Worm (Caenorhabditis elegans) whole organism, L3 larva: ENCODE results near the gene fbxc-21.

Experiments
- R02D3.7 ChIP-seq: fragments of 150-350 bp; optimal IDR thresholded peaks from 2 replicates; lab custom pipeline; 2014; ENCODE audit warnings: missing biosample characterization, missing genetic modification characterization
- ZK546.5 ChIP-seq: sonication (generic microtip); optimal IDR thresholded peaks from 2 replicates; lab custom pipeline; 2017; ENCODE audit warnings: missing biosample characterization, missing genetic modification characterization
- elt-1 ChIP-seq: fragments of 150-350 bp; optimal IDR thresholded peaks from 2 replicates; lab custom pipeline; 2014; ENCODE audit warnings: missing biosample characterization, missing genetic modification characterization
- fkh-10 ChIP-seq: sonication (generic microtip); optimal IDR thresholded peaks from 2 replicates; lab custom pipeline; 2017; ENCODE audit warnings: missing biosample characterization, missing genetic modification reagents, missing genetic modification characterization
- jun-1 ChIP-seq: fragments of 150-350 bp; optimal IDR thresholded peaks from 2 replicates; lab custom pipeline; 2014; ENCODE audit warnings: missing biosample characterization, missing genetic modification reagents, missing genetic modification characterization
- nhr-67 ChIP-seq: fragments of 150-350 bp; optimal IDR thresholded peaks from 2 replicates; lab custom pipeline; 2014; ENCODE audit warnings: missing biosample characterization, missing genetic modification characterization
- nhr-76 ChIP-seq: fragments of 150-350 bp; sonication (generic microtip); optimal IDR thresholded peaks from 5 replicates; lab custom pipeline; 2014; ENCODE audit warnings: missing biosample characterization, missing genetic modification characterization
- nhr-77 ChIP-seq: fragments of 150-350 bp; optimal IDR thresholded peaks from 2 replicates; lab custom pipeline; 2014; ENCODE audit warnings: missing biosample characterization, missing genetic modification characterization
- pha-4 ChIP-seq: fragments of 150-350 bp; optimal IDR thresholded peaks from 2 replicates; lab custom pipeline; 2014; ENCODE audit warnings: missing biosample characterization, missing genetic modification reagents, missing genetic modification characterization
- skn-1 ChIP-seq: fragments of 150-350 bp; optimal IDR thresholded peaks from 2 replicates; lab custom pipeline; 2014; ENCODE audit warnings: missing biosample characterization, missing genetic modification characterization
- ztf-11 ChIP-seq: fragments of 150-350 bp; optimal IDR thresholded peaks from 2 replicates; lab custom pipeline; 2014; ENCODE audit warnings: missing biosample characterization, missing genetic modification characterization

DNA sequence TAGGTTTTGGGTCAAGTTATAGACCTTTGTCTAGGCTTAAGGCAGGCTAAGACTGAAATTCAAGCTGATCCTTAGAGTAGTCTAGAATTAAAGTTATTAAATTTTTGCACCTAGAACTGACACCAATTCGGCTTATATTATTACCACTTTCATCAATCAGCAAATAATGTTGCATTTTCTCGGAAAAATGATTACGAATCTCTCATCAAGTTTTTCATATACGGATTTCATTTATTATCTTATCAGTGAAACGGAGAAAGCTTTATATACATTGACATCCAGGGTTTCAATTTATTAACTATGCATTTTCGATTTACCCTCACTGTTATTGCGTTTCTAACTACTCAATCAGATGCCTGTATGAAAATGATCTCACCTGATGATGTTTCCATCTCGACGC, 48.5 kb upstream of the fbxc-21 start, which contains the start of gene K07G6.1:
- TF ChIP-seq nhr-76 (tag; lab: Kevin White, UChicago): no peak
- no peak for TF ChIP-seq jun-1 (tag; lab: Kevin White, UChicago)
- no peak for TF ChIP-seq nhr-67 (tag; lab: Kevin White, UChicago)
- TF ChIP-seq ZK546.5 (tag; lab: Kevin White, UChicago): no peak
- TF ChIP-seq nhr-77: no peak
- no peak for TF ChIP-seq skn-1 (tag; lab: Kevin White, UChicago)
- no peak for TF ChIP-seq R02D3.7 (tag; lab: Kevin White, UChicago)
- no peak for TF ChIP-seq elt-1 (tag; lab: Kevin White, UChicago)
- no peak for TF ChIP-seq pha-4 (tag; lab: Kevin White, UChicago)
- TF ChIP-seq ztf-11: no peak
- no peak for TF ChIP-seq fkh-10 (GFP tag; lab: Kevin White, UChicago)
